Fruit fly (Drosophila melanogaster) whole organism, embryonic: Measurements from ENCODE around the gene CG12659.

ENCODE experiments used
- Bdp1 ChIP-seq: fragments of 200-800 bp; sonication (Bioruptor generic); optimal IDR thresholded peaks from 3 replicates; lab custom pipeline; 2016; ENCODE audit warnings: missing biosample characterization, missing genetic modification characterization
- C15 ChIP-seq: fragments of 200-800 bp; sonication (Bioruptor generic); IDR thresholded peaks from 3 replicates; pipeline ENCODE4 v1.3.6; 2022; ENCODE audit warnings: missing biosample characterization, missing genetic modification characterization
- CG10321 ChIP-seq: fragments of 200-800 bp; sonication (Bioruptor generic); IDR thresholded peaks from 2 replicates; pipeline ENCODE4 v1.3.6; 2022; ENCODE audit warnings: missing biosample characterization, missing genetic modification characterization
- CG10462 ChIP-seq: fragments of 200-800 bp; sonication (Bioruptor generic); optimal IDR thresholded peaks from 2 replicates; lab custom pipeline; 2016; ENCODE audit warnings: missing biosample characterization, missing genetic modification characterization
- CG10543 ChIP-seq: fragments of 200-800 bp; sonication (Bioruptor generic); optimal IDR thresholded peaks from 3 replicates; lab custom pipeline; 2017; ENCODE audit warnings: missing biosample characterization, mild to moderate bottlenecking, missing genetic modification characterization, moderate library complexity
- CG12104 ChIP-seq: fragments of 200-800 bp; sonication (Bioruptor generic); optimal IDR thresholded peaks from 3 replicates; lab custom pipeline; 2016; ENCODE audit warnings: missing biosample characterization, missing genetic modification characterization
- CG12299 ChIP-seq: fragments of 200-800 bp; sonication (Bioruptor generic); optimal IDR thresholded peaks from 2 replicates; lab custom pipeline; 2018; ENCODE audit warnings: missing biosample characterization, mild to moderate bottlenecking, missing genetic modification characterization
- CG1233 ChIP-seq: fragments of 200-800 bp; sonication (Bioruptor generic); optimal IDR thresholded peaks from 4 replicates; lab custom pipeline; 2018; ENCODE audit warnings: missing biosample characterization, mild to moderate bottlenecking, missing genetic modification characterization
- CG12391 ChIP-seq: fragments of 200-800 bp; sonication (Bioruptor generic); optimal IDR thresholded peaks from 3 replicates; lab custom pipeline; 2018; ENCODE audit warnings: missing biosample characterization, mild to moderate bottlenecking, missing genetic modification characterization, moderate library complexity
- CG12769 ChIP-seq: fragments of 200-800 bp; sonication (Bioruptor generic); optimal IDR thresholded peaks from 2 replicates; lab custom pipeline; 2019; ENCODE audit warnings: missing biosample characterization, mild to moderate bottlenecking, missing genetic modification characterization, moderate library complexity
- CG17186 ChIP-seq: fragments of 200-800 bp; sonication (Bioruptor generic); optimal IDR thresholded peaks from 3 replicates; lab custom pipeline; 2017; ENCODE audit warnings: missing biosample characterization, missing genetic modification reagents, missing genetic modification characterization
- CG17328 ChIP-seq: fragments of 200-800 bp; sonication (Bioruptor generic); IDR thresholded peaks from 2 replicates; pipeline ENCODE4 v1.3.6; 2022; ENCODE audit warnings: missing biosample characterization, missing genetic modification characterization
- CG17361 ChIP-seq: fragments of 200-800 bp; sonication (Bioruptor generic); IDR thresholded peaks from 3 replicates; pipeline ENCODE4 v1.3.6; 2022; ENCODE audit warnings: missing biosample characterization, missing genetic modification characterization
- CG17385 ChIP-seq: fragments of 200-800 bp; sonication (Bioruptor generic); optimal IDR thresholded peaks from 3 replicates; lab custom pipeline; 2018; ENCODE audit warnings: missing biosample characterization, mild to moderate bottlenecking, missing genetic modification characterization
- CG2116 ChIP-seq: fragments of 200-800 bp; sonication (Bioruptor generic); optimal IDR thresholded peaks from 3 replicates; lab custom pipeline; 2018; ENCODE audit warnings: missing biosample characterization, mild to moderate bottlenecking, missing genetic modification characterization
- CG2129 ChIP-seq: fragments of 200-800 bp; sonication (Bioruptor generic); IDR thresholded peaks from 2 replicates; pipeline ENCODE4 v1.3.6; 2022; ENCODE audit warnings: missing biosample characterization, missing genetic modification characterization; ENCODE audit not compliant: partially characterized antibody
- CG31441 ChIP-seq: fragments of 200-800 bp; sonication (Bioruptor generic); IDR thresholded peaks from 2 replicates; pipeline ENCODE4 v1.3.6; 2022; ENCODE audit warnings: missing biosample characterization, missing genetic modification characterization
- CG3838 ChIP-seq: fragments of 200-800 bp; sonication (Bioruptor generic); optimal IDR thresholded peaks from 3 replicates; lab custom pipeline; 2016; ENCODE audit warnings: missing biosample characterization, missing genetic modification characterization
- CG4360 ChIP-seq: fragments of 200-800 bp; sonication (Bioruptor generic); IDR thresholded peaks from 2 replicates; pipeline ENCODE4 v1.3.6; 2022; ENCODE audit warnings: missing biosample characterization, missing genetic modification characterization
- CG4730 ChIP-seq: fragments of 200-800 bp; sonication (Bioruptor generic); IDR thresholded peaks from 2 replicates; pipeline ENCODE4 v1.3.6; 2022; ENCODE audit warnings: missing biosample characterization, missing genetic modification characterization
- CG5245 ChIP-seq: fragments of 200-800 bp; sonication (Bioruptor generic); optimal IDR thresholded peaks from 3 replicates; lab custom pipeline; 2016; ENCODE audit warnings: missing biosample characterization, missing genetic modification characterization
- CG7839 ChIP-seq: fragments of 200-800 bp; sonication (Bioruptor generic); optimal IDR thresholded peaks from 3 replicates; lab custom pipeline; 2018; ENCODE audit warnings: missing biosample characterization, mild to moderate bottlenecking, missing genetic modification characterization, moderate library complexity
- CG7987 ChIP-seq: fragments of 200-800 bp; sonication (Bioruptor generic); optimal IDR thresholded peaks from 2 replicates; lab custom pipeline; 2018; ENCODE audit warnings: missing biosample characterization, mild to moderate bottlenecking, missing genetic modification characterization, moderate library complexity
- CoRest ChIP-seq: fragments of 200-800 bp; sonication (Bioruptor generic); optimal IDR thresholded peaks from 3 replicates; lab custom pipeline; 2018; ENCODE audit warnings: missing biosample characterization, mild to moderate bottlenecking, missing genetic modification characterization, moderate library complexity
- Dek ChIP-seq: fragments of 200-800 bp; sonication (Bioruptor generic); optimal IDR thresholded peaks from 3 replicates; lab custom pipeline; 2019; ENCODE audit warnings: missing biosample characterization, mild to moderate bottlenecking, missing genetic modification characterization, moderate library complexity
- Dref ChIP-seq: fragments of 200-800 bp; sonication (Bioruptor generic); IDR thresholded peaks from 2 replicates; pipeline ENCODE4 v1.3.6; 2022; ENCODE audit warnings: missing biosample characterization, missing genetic modification characterization
- E2f2 ChIP-seq: fragments of 200-800 bp; sonication (Bioruptor generic); IDR thresholded peaks from 2 replicates; pipeline ENCODE4 v1.3.6; 2022; ENCODE audit warnings: missing biosample characterization, missing genetic modification characterization
- Fer1 ChIP-seq: fragments of 200-800 bp; sonication (Bioruptor generic); optimal IDR thresholded peaks from 2 replicates; lab custom pipeline; 2017; ENCODE audit warnings: missing biosample characterization, mild to moderate bottlenecking, missing genetic modification characterization
- Gsc ChIP-seq: fragments of 200-800 bp; sonication (Bioruptor generic); IDR thresholded peaks from 2 replicates; pipeline ENCODE4 v1.3.6; 2022; ENCODE audit warnings: missing biosample characterization, missing genetic modification characterization
- HLH3B ChIP-seq: fragments of 200-800 bp; sonication (Bioruptor generic); IDR thresholded peaks from 2 replicates; pipeline ENCODE4 v1.3.6; 2022; ENCODE audit warnings: missing biosample characterization, missing genetic modification characterization
- HmgZ ChIP-seq: fragments of 200-800 bp; sonication (Bioruptor generic); optimal IDR thresholded peaks from 2 replicates; lab custom pipeline; 2018; ENCODE audit warnings: missing biosample characterization, mild to moderate bottlenecking, missing genetic modification characterization
- Max ChIP-seq: fragments of 200-800 bp; sonication (Bioruptor generic); optimal IDR thresholded peaks from 2 replicates; lab custom pipeline; 2016; ENCODE audit warnings: missing biosample characterization, mild to moderate bottlenecking, missing genetic modification characterization
- Neu2 ChIP-seq: fragments of 200-800 bp; sonication (Bioruptor generic); optimal IDR thresholded peaks from 3 replicates; lab custom pipeline; 2016; ENCODE audit warnings: missing biosample characterization, missing genetic modification characterization, borderline replicate concordance
- Ptx1 ChIP-seq: fragments of 200-800 bp; sonication (Bioruptor generic); IDR thresholded peaks from 2 replicates; pipeline ENCODE4 v1.3.6; 2022; ENCODE audit warnings: missing biosample characterization, missing genetic modification characterization
- Six4 ChIP-seq: fragments of 200-800 bp; sonication (Bioruptor generic); optimal IDR thresholded peaks from 2 replicates; lab custom pipeline; 2016; ENCODE audit warnings: missing biosample characterization, missing genetic modification characterization
- Sox102F ChIP-seq: fragments of 200-800 bp; sonication (Bioruptor generic); optimal IDR thresholded peaks from 2 replicates; lab custom pipeline; 2018; ENCODE audit warnings: missing biosample characterization, mild to moderate bottlenecking, missing genetic modification characterization, moderate library complexity
- Sry-β ChIP-seq: fragments of 200-800 bp; sonication (Bioruptor generic); optimal IDR thresholded peaks from 2 replicates; lab custom pipeline; 2018; ENCODE audit warnings: missing biosample characterization, mild to moderate bottlenecking, missing genetic modification characterization, moderate library complexity
- YL-1 ChIP-seq: fragments of 200-800 bp; sonication (Bioruptor generic); optimal IDR thresholded peaks from 3 replicates; lab custom pipeline; 2017; ENCODE audit warnings: missing biosample characterization, mild to moderate bottlenecking, missing genetic modification characterization
- bigmax ChIP-seq: fragments of 200-800 bp; sonication (Bioruptor generic); optimal IDR thresholded peaks from 2 replicates; lab custom pipeline; 2018; ENCODE audit warnings: missing biosample characterization, mild to moderate bottlenecking, missing genetic modification characterization
- corto ChIP-seq: fragments of 200-800 bp; sonication (Bioruptor generic); optimal IDR thresholded peaks from 2 replicates; lab custom pipeline; 2016; ENCODE audit warnings: missing biosample characterization, mild to moderate bottlenecking, missing genetic modification characterization, moderate library complexity
- fd3F ChIP-seq: fragments of 200-800 bp; sonication (Bioruptor generic); optimal IDR thresholded peaks from 2 replicates; lab custom pipeline; 2018; ENCODE audit warnings: missing biosample characterization, mild to moderate bottlenecking, missing genetic modification characterization, moderate library complexity
- ham ChIP-seq: fragments of 200-800 bp; sonication (Bioruptor generic); IDR thresholded peaks from 2 replicates; pipeline ENCODE4 v1.3.6; 2022; ENCODE audit warnings: missing biosample characterization, missing genetic modification characterization
- org-1 ChIP-seq: fragments of 200-800 bp; sonication (Bioruptor generic); optimal IDR thresholded peaks from 2 replicates; lab custom pipeline; 2017; ENCODE audit warnings: missing biosample characterization, missing genetic modification characterization
- row ChIP-seq: fragments of 200-800 bp; sonication (Bioruptor generic); IDR thresholded peaks from 3 replicates; pipeline ENCODE4 v1.3.6; 2022; ENCODE audit warnings: missing biosample characterization, missing genetic modification characterization
- sens ChIP-seq: fragments of 200-800 bp; sonication (Bioruptor generic); peaks from one replicate; lab custom pipeline; 2016; ENCODE audit warnings: missing biosample characterization, missing genetic modification characterization
- tio ChIP-seq: fragments of 200-800 bp; sonication (Bioruptor generic); optimal IDR thresholded peaks from 2 replicates; lab custom pipeline; 2017; ENCODE audit warnings: missing biosample characterization, missing genetic modification characterization, inconsistent platforms
- tup ChIP-seq: fragments of 200-800 bp; sonication (Bioruptor generic); optimal IDR thresholded peaks from 2 replicates; lab custom pipeline; 2016; ENCODE audit warnings: missing biosample characterization, mild to moderate bottlenecking, missing genetic modification characterization, moderate library complexity
- twi ChIP-seq: fragments of 200-800 bp; optimal IDR thresholded peaks from 2 replicates; lab custom pipeline; 2019; ENCODE audit warnings: missing biosample characterization, mild to moderate bottlenecking, missing genetic modification characterization, moderate library complexity
- unc-4 ChIP-seq: fragments of 200-800 bp; sonication (Bioruptor generic); IDR thresholded peaks from 2 replicates; pipeline ENCODE4 v1.3.6; 2022; ENCODE audit warnings: missing biosample characterization, missing genetic modification characterization; ENCODE audit not compliant: partially characterized antibody

CG12659 gene

dm6 chrX:8574672-8575350, 16.7 kb downstream of the CG12659 start (continued):
- TF ChIP-seq Sox102F (GFP tag; lab: Kevin White, UChicago) = peak; percentile 30
- TF ChIP-seq Dek (tag; lab: Kevin White, UChicago) = peak; percentile 26
- TF ChIP-seq CG2129 (GFP tag; lab: Robert Waterston, UW) = no peak
- TF ChIP-seq CG17361 = no peak
- TF ChIP-seq ham (GFP tag; lab: Robert Waterston, UW) = no peak
- no peak for TF ChIP-seq Bdp1 (GFP tag; lab: Kevin White, UChicago)
- no peak for TF ChIP-seq Max (GFP tag; lab: Kevin White, UChicago)
- TF ChIP-seq sens (GFP tag; lab: Kevin White, UChicago) = peak; percentile 63
- TF ChIP-seq Gsc (GFP tag; lab: Robert Waterston, UW) = no peak
- no peak for TF ChIP-seq Sry-β (GFP tag; lab: Kevin White, UChicago)
- no peak for TF ChIP-seq E2f2
- no peak for TF ChIP-seq CG7987
- no peak for TF ChIP-seq CG12299
- TF ChIP-seq twi (tag; lab: Kevin White, UChicago) = no peak
- TF ChIP-seq row (GFP tag; lab: Robert Waterston, UW) = peak; percentile 53
- TF ChIP-seq CG3838 (GFP tag; lab: Kevin White, UChicago) = no peak
- peak; percentile 13 for TF ChIP-seq fd3F (GFP tag; lab: Kevin White, UChicago)
- peak; percentile 56 for TF ChIP-seq CG7839 (tag; lab: Kevin White, UChicago)
- peak; percentile 75 for TF ChIP-seq CG10321
- TF ChIP-seq CG17186 (GFP tag; lab: Kevin White, UChicago) = no peak
- TF ChIP-seq CG4730 = no peak
- TF ChIP-seq org-1 = peak; percentile 44
- TF ChIP-seq Dref = no peak

dm6 chrX:8573744-8574484, 17.6 kb downstream of the CG12659 start, which contains the start of gene CG12065:
TSS of gene CG12065 (plus strand) at chrX:8574306.
- TF ChIP-seq CoRest (peak; percentile 63), CG10543 (GFP tag; lab: Kevin White, UChicago) (peak; percentile 32), unc-4 (GFP tag; lab: Robert Waterston, UW) (0 out of 2 replicates have a peak, but pooled peaks have one; percentile 28), tup (GFP tag; lab: Kevin White, UChicago) (no peak), YL-1 (peak; percentile 27), Fer1 (GFP tag; lab: Kevin White, UChicago) (peak; percentile 67), bigmax (GFP tag; lab: Kevin White, UChicago) (no peak), CG12769 (tag; lab: Kevin White, UChicago) (peak; percentile 38), CG4360 (GFP tag; lab: Robert Waterston, UW) (no peak), CG12391 (tag; lab: Kevin White, UChicago) (no peak), CG17328 (GFP tag; lab: Robert Waterston, UW) (no peak), Six4 (no peak), CG10462 (no peak), Neu2 (GFP tag; lab: Kevin White, UChicago) (no peak), tio (no peak), CG2116 (GFP tag; lab: Kevin White, UChicago) (peak; percentile 17), CG5245 (GFP tag; lab: Kevin White, UChicago) (no peak), HmgZ (tag; lab: Kevin White, UChicago) (peak; percentile 88), CG1233 (GFP tag; lab: Kevin White, UChicago) (peak; percentile 39), CG17385 (no peak), Ptx1 (no peak), C15 (GFP tag; lab: Robert Waterston, UW) (0 out of 3 replicates have a peak, but pooled peaks have one; percentile 41), HLH3B (GFP tag; lab: Robert Waterston, UW) (no peak), corto (GFP tag; lab: Kevin White, UChicago) (peak; percentile 12), CG31441 (GFP tag; lab: Robert Waterston, UW) (peak; percentile 48; the same call in 1 of the 2 replicates), CG12104 (GFP tag; lab: Kevin White, UChicago) (peak; percentile 42)
